Worm (Caenorhabditis elegans) whole organism, young adult: ENCODE measurements around the gene T21H3.1.

Experiments used
- B0019.2 ChIP-seq: fragments of 200-800 bp; sonication (Bioruptor generic); conservative IDR thresholded peaks from 2 replicates; pipeline ENCODE4 v1.3.6; 2022; ENCODE audit warnings: missing genetic modification reagents, missing genetic modification characterization, missing compliant biosample characterization
- C17E4.6 ChIP-seq: fragments of 200-800 bp; sonication (Bioruptor generic); IDR thresholded peaks from 2 replicates; pipeline ENCODE4 v1.3.6; 2022; ENCODE audit warnings: missing genetic modification reagents, missing genetic modification characterization, missing compliant biosample characterization
- T26A5.8 ChIP-seq: sonication (generic microtip); optimal IDR thresholded peaks from 2 replicates; lab custom pipeline; 2016; ENCODE audit warnings: missing genetic modification characterization, missing compliant biosample characterization
- Y53F4B.3 ChIP-seq: fragments of 200-800 bp; sonication (Bioruptor generic); IDR thresholded peaks from 2 replicates; pipeline ENCODE4 v1.3.6; 2022; ENCODE audit warnings: missing genetic modification reagents, missing genetic modification characterization, missing compliant biosample characterization
- akir-1 ChIP-seq: fragments of 200-800 bp; sonication (Bioruptor generic); optimal IDR thresholded peaks from 2 replicates; lab custom pipeline; 2018; ENCODE audit warnings: mild to moderate bottlenecking, missing genetic modification characterization, moderate library complexity, missing compliant biosample characterization
- athp-1 ChIP-seq: sonication (generic microtip); optimal IDR thresholded peaks from 2 replicates; lab custom pipeline; 2017; ENCODE audit warnings: mild to moderate bottlenecking, missing genetic modification characterization, missing compliant biosample characterization
- ccch-3 ChIP-seq: fragments of 200-800 bp; sonication (Bioruptor generic); optimal IDR thresholded peaks from 2 replicates; lab custom pipeline; 2018; ENCODE audit warnings: mild to moderate bottlenecking, missing genetic modification characterization, missing compliant biosample characterization
- ceh-58 ChIP-seq: fragments of 200-800 bp; sonication (Bioruptor generic); IDR thresholded peaks from 2 replicates; pipeline ENCODE4 v1.3.6; 2022; ENCODE audit warnings: missing genetic modification characterization, missing compliant biosample characterization
- ceh-79 ChIP-seq: sonication (generic microtip); optimal IDR thresholded peaks from 2 replicates; lab custom pipeline; 2017; ENCODE audit warnings: mild to moderate bottlenecking, missing genetic modification characterization, missing compliant biosample characterization
- die-1 ChIP-seq: sonication (generic microtip); optimal IDR thresholded peaks from 2 replicates; lab custom pipeline; 2016; ENCODE audit warnings: missing genotype, mild to moderate bottlenecking, missing genetic modification characterization, missing compliant biosample characterization
- fkh-3 ChIP-seq: sonication (generic microtip); optimal IDR thresholded peaks from 2 replicates; lab custom pipeline; 2016; ENCODE audit warnings: mild to moderate bottlenecking, missing genetic modification characterization, missing compliant biosample characterization
- hmg-1.2 ChIP-seq: fragments of 200-800 bp; sonication (Bioruptor generic); IDR thresholded peaks from 2 replicates; pipeline ENCODE4 v1.3.6; 2022; ENCODE audit warnings: missing genetic modification reagents, missing genetic modification characterization, missing compliant biosample characterization
- hmg-20 ChIP-seq: fragments of 200-800 bp; sonication (Bioruptor generic); IDR thresholded peaks from 2 replicates; pipeline ENCODE4 v1.3.6; 2022; ENCODE audit warnings: missing genetic modification reagents, missing genetic modification characterization, missing compliant biosample characterization
- hsf-1 ChIP-seq: fragments of 200-800 bp; sonication (Bioruptor generic); IDR thresholded peaks from 2 replicates; pipeline ENCODE4 v1.3.6; 2022; ENCODE audit warnings: missing genetic modification reagents, missing genetic modification characterization, missing compliant biosample characterization
- lin-35 ChIP-seq, 3 experiments: fragments of 150-350 bp in 2 of 3; sonication (generic microtip) in 1 of 3; optimal IDR thresholded peaks; 2 replicates each; lab custom pipeline; 2014 to 2018; ENCODE audit warnings: missing biosample characterization in 3 of 3, missing genetic modification characterization in 3 of 3, missing genetic modification reagents in 3 of 3
- lin-40 ChIP-seq: sonication (generic microtip); optimal IDR thresholded peaks from 2 replicates; lab custom pipeline; 2016; ENCODE audit warnings: missing genetic modification characterization, mild to moderate bottlenecking, missing compliant biosample characterization, missing genotype, missing genetic modification reagents
- madf-10 ChIP-seq: sonication (generic microtip); optimal IDR thresholded peaks from 2 replicates; lab custom pipeline; 2016; ENCODE audit warnings: mild to moderate bottlenecking, missing genetic modification characterization, missing compliant biosample characterization
- madf-6 ChIP-seq: fragments of 200-800 bp; sonication (Bioruptor generic); IDR thresholded peaks from 2 replicates; pipeline ENCODE4 v1.3.6; 2022; ENCODE audit warnings: missing genetic modification reagents, missing genetic modification characterization, missing compliant biosample characterization
- nfya-1 ChIP-seq: sonication (generic microtip); optimal IDR thresholded peaks from 2 replicates; lab custom pipeline; 2017; ENCODE audit warnings: antibody characterized with exemption, missing compliant biosample characterization, missing genetic modification characterization, borderline replicate concordance; ENCODE audit not compliant: insufficient read depth
- nhr-179 ChIP-seq: sonication (generic microtip); optimal IDR thresholded peaks from 2 replicates; lab custom pipeline; 2016; ENCODE audit warnings: mild to moderate bottlenecking, missing genetic modification characterization, missing compliant biosample characterization
- pbrm-1 ChIP-seq: fragments of 200-800 bp; sonication (Bioruptor generic); IDR thresholded peaks from 2 replicates; pipeline ENCODE4 v1.3.6; 2022; ENCODE audit warnings: missing genetic modification reagents, missing genetic modification characterization, missing compliant biosample characterization
- rcor-1 ChIP-seq: fragments of 200-800 bp; sonication (Bioruptor generic); IDR thresholded peaks from 2 replicates; pipeline ENCODE4 v1.3.6; 2022; ENCODE audit warnings: missing genetic modification reagents, missing genetic modification characterization, missing compliant biosample characterization
- rpc-1 ChIP-seq, 2 experiments: fragments of 150-350 bp in 1 of 2; sonication (generic microtip) in 1 of 2; optimal IDR thresholded peaks; 2 replicates each; lab custom pipeline; 2014 to 2018; ENCODE audit warnings: missing biosample characterization in 1 of 2, missing genetic modification characterization in 1 of 2, missing genetic modification reagents in 1 of 2, missing genotype in 1 of 2
- unc-130 ChIP-seq: sonication (generic microtip); optimal IDR thresholded peaks from 2 replicates; lab custom pipeline; 2016; ENCODE audit warnings: missing genetic modification reagents, missing genetic modification characterization, missing compliant biosample characterization
- xnd-1 ChIP-seq: sonication (generic microtip); optimal IDR thresholded peaks from 2 replicates; lab custom pipeline; 2016; ENCODE audit warnings: missing genotype, missing genetic modification reagents, missing genetic modification characterization, missing compliant biosample characterization
- ztf-18 ChIP-seq: sonication (generic microtip); optimal IDR thresholded peaks from 2 replicates; lab custom pipeline; 2016; ENCODE audit warnings: missing genotype, mild to moderate bottlenecking, missing genetic modification characterization, missing compliant biosample characterization
- ztf-26 ChIP-seq: sonication (generic microtip); optimal IDR thresholded peaks from 2 replicates; lab custom pipeline; 2017; ENCODE audit warnings: missing genetic modification characterization, missing compliant biosample characterization

T21H3.1 gene

ce11 chrV:1220509-1220908, 44.0 kb downstream of the T21H3.1 start, which contains the start of gene Y50D4A.10:
Gene Y50D4A.10 (minus strand): TSS chrV:1220565.
- no peak for TF ChIP-seq lin-35 (GFP tag; optimal IDR thresholded peaks at IDR 0.05; lab: Kevin White, UChicago)
- no peak for TF ChIP-seq Y53F4B.3 (GFP tag; lab: Robert Waterston, UW)
- TF ChIP-seq ztf-26 (tag; lab: Kevin White, UChicago), result no peak
- TF ChIP-seq madf-10 (tag; lab: Kevin White, UChicago), result no peak
- no peak for TF ChIP-seq rcor-1 (GFP tag; lab: Robert Waterston, UW)

- TF ChIP-seq hmg-1.2 (GFP tag; lab: Robert Waterston, UW) (no peak), fkh-3 (tag; lab: Kevin White, UChicago) (no peak), Y53F4B.3 (GFP tag; lab: Robert Waterston, UW) (no peak), ceh-79 (tag; lab: Kevin White, UChicago) (no peak), nhr-179 (tag; lab: Kevin White, UChicago) (no peak), akir-1 (GFP tag; lab: Kevin White, UChicago) (no peak), ceh-58 (GFP tag; lab: Robert Waterston, UW) (no peak), unc-130 (GFP tag; lab: Kevin White, UChicago) (no peak), B0019.2 (GFP tag; lab: Robert Waterston, UW) (no peak), C17E4.6 (GFP tag; lab: Robert Waterston, UW) (no peak), ccch-3 (no peak), hmg-20 (GFP tag; lab: Robert Waterston, UW) (no peak), T26A5.8 (tag; lab: Kevin White, UChicago) (no peak), madf-6 (GFP tag; lab: Robert Waterston, UW) (no peak), lin-40 (tag; lab: Kevin White, UChicago) (no peak)
Observed at ce11 chrV:1223559-1223958, 47.0 kb downstream of the T21H3.1 start.

- TF ChIP-seq xnd-1 (tag; lab: Kevin White, UChicago) (no peak), nfya-1 (tag; lab: Kevin White, UChicago) (no peak), pbrm-1 (GFP tag; lab: Robert Waterston, UW) (no peak), ztf-18 (tag; lab: Kevin White, UChicago) (no peak), athp-1 (tag; lab: Kevin White, UChicago) (no peak), hsf-1 (GFP tag; lab: Robert Waterston, UW) (peak; percentile 94), rpc-1 (optimal IDR thresholded peaks at IDR 0.05; lab: Kevin White, UChicago) (peak; percentile 0), rpc-1 (tag; optimal IDR thresholded peaks at IDR 0.05; lab: Kevin White, UChicago) (no peak), C17E4.6 (GFP tag; lab: Robert Waterston, UW) (no peak)
- TF ChIP-seq, all 124 proteins: peak for 2
Observed at ce11 chrV:1226239-1226638, 49.7 kb downstream of the T21H3.1 start.

- TF ChIP-seq die-1 (tag; lab: Kevin White, UChicago), result no peak
Observed at ce11 chrV:1227756-1228665, 51.5 kb downstream of the T21H3.1 start.
